Fruit fly (Drosophila melanogaster) S2 (cell line): ENCODE measurements around the gene CG4133.

Source experiments
- CG8478 ChIP-seq: fragments of >200 bp; optimal IDR thresholded peaks from 2 replicates; lab custom pipeline; 2018
- CTCF ChIP-seq, 2 experiments: fragments of >200 bp; optimal IDR thresholded peaks; 2 replicates each; lab custom pipeline; 2018

DNA sequence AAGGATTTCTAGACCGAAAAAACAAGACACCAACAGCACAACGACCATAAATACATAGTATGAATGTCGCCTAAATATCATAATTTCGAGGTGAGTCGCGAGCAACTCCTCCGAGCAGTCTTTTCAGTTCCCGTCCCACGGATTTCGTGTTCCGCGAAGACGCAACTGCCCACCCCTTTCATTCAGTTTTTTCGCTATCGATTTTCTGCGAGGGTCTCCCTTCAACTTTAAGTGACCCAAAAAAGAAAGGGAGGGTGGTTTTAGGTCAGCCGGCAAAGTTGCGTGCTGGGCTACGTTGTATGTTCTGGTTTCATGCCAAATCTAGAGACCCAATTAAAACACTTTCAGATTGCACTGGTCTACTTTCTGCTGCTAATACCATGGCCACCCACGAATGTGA lies 407 bp downstream of the CG4133 start:
- TF ChIP-seq CTCF (optimal IDR thresholded peaks at IDR 0.05; lab: Kevin White, UChicago) (no peak), CG8478 (lab: Kevin White, UChicago) (no peak)
